Worm (Caenorhabditis elegans) whole organism, L1 larva: ENCODE data around the gene F23B12.1.

Source experiments
- ceh-63 ChIP-seq: fragments of 200-800 bp; sonication (Bioruptor generic); optimal IDR thresholded peaks from 2 replicates; lab custom pipeline; 2018; ENCODE audit warnings: mild to moderate bottlenecking, missing genetic modification characterization, missing compliant biosample characterization
- elt-3 ChIP-seq, 6 experiments: fragments of 150-350 bp in 1 of 6; sonication (generic microtip); optimal IDR thresholded peaks; 2 replicates each; lab custom pipeline; 2017 to 2018; ENCODE audit warnings: missing biosample characterization in 6 of 6, missing genetic modification characterization in 6 of 6, inconsistent platforms in 1 of 6
- ets-5 ChIP-seq: fragments of 200-800 bp; sonication (Bioruptor generic); IDR thresholded peaks from 2 replicates; pipeline ENCODE4 v1.3.6; 2022; ENCODE audit warnings: missing genetic modification characterization, missing compliant biosample characterization
- mdl-1 ChIP-seq, 2 experiments: fragments of 150-350 bp; optimal IDR thresholded peaks; 2 replicates each; lab custom pipeline; 2014 to 2017; ENCODE audit warnings: missing biosample characterization in 2 of 2, missing genetic modification characterization in 2 of 2, inconsistent platforms in 1 of 2
- mep-1 ChIP-seq: fragments of 150-350 bp; optimal IDR thresholded peaks from 2 replicates; lab custom pipeline; 2014; ENCODE audit warnings: missing biosample characterization, missing genetic modification characterization
- nhr-237 ChIP-seq: fragments of 150-350 bp; optimal IDR thresholded peaks from 2 replicates; lab custom pipeline; 2014; ENCODE audit warnings: missing biosample characterization, missing genetic modification characterization
- nhr-28 ChIP-seq: fragments of 150-350 bp; optimal IDR thresholded peaks from 2 replicates; lab custom pipeline; 2014; ENCODE audit warnings: missing biosample characterization, missing genetic modification characterization
- nhr-76 ChIP-seq: sonication (generic microtip); optimal IDR thresholded peaks from 2 replicates; lab custom pipeline; 2017; ENCODE audit warnings: missing biosample characterization, missing genetic modification characterization

DNA sequence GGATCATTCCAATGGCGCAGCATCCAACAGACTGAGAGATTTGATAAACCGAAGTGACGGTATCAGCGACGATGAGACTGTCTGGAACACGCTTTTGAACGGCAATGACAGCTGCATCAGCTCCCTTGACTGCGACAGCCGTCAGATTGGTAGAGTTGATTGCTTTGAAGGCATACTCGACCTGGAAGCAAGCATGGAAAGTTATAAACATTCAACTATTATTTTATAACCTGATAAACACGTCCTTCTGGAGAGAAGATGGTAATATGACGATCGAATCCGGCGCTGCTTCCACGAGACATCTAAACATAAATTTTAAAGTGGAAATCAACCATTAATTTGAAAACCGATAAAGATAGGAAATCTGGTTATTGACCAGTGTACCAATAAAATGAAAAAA lies 6.6 kb upstream of the F23B12.1 start, which contains the start of gene pas-1:
- TF ChIP-seq nhr-28 (no peak), nhr-76 (no peak), ceh-63 (GFP tag; lab: Kevin White, UChicago) (no peak), mdl-1 (tag; optimal IDR thresholded peaks at IDR 0.05; lab: Kevin White, UChicago) (no peak), mep-1 (no peak), elt-3 (tag; optimal IDR thresholded peaks at IDR 0.05; lab: Kevin White, UChicago) (no peak), nhr-237 (tag; lab: Kevin White, UChicago) (no peak), ets-5 (GFP tag; lab: Robert Waterston, UW) (no peak)
